Worm (Caenorhabditis elegans) whole organism, midembryonic: ENCODE measurements around the gene gly-9.

ENCODE experiments used
- T22C8.4 ChIP-seq: fragments of 200-800 bp; sonication (Bioruptor generic); IDR thresholded peaks from 2 replicates; pipeline ENCODE4 v1.3.6; 2022; ENCODE audit warnings: missing genetic modification characterization, missing compliant biosample characterization
- flt-1 ChIP-seq: fragments of 200-800 bp; sonication (Bioruptor generic); IDR thresholded peaks from 2 replicates; pipeline ENCODE4 v1.3.6; 2022; ENCODE audit warnings: missing genetic modification characterization, missing compliant biosample characterization
- klf-2 ChIP-seq: fragments of 200-800 bp; sonication (Bioruptor generic); conservative IDR thresholded peaks from 2 replicates; pipeline ENCODE4 v1.3.6; 2022; ENCODE audit warnings: missing genetic modification reagents, missing genetic modification characterization, missing compliant biosample characterization
- tab-1 ChIP-seq: fragments of 200-800 bp; sonication (Bioruptor generic); IDR thresholded peaks from 2 replicates; pipeline ENCODE4 v1.3.6; 2022; ENCODE audit warnings: missing genetic modification characterization, missing compliant biosample characterization
- ztf-29 ChIP-seq: fragments of 200-800 bp; sonication (Bioruptor generic); IDR thresholded peaks from 2 replicates; pipeline ENCODE4 v1.3.6; 2022; ENCODE audit warnings: missing genetic modification reagents, missing genetic modification characterization, missing compliant biosample characterization

gly-9 gene

ce11 chrIII:11231408-11231807 lies 59.0 kb downstream of the gly-9 start:
- TF ChIP-seq ztf-29 (GFP tag; lab: Robert Waterston, UW), result no peak
- no peak for TF ChIP-seq klf-2 (GFP tag; lab: Robert Waterston, UW)
- TF ChIP-seq flt-1 (GFP tag; lab: Robert Waterston, UW), result no peak
- TF ChIP-seq T22C8.4, result peak; percentile 76

ce11 chrIII:11230581-11230980 lies 59.8 kb downstream of the gly-9 start:
- no peak for TF ChIP-seq tab-1
- TF ChIP-seq T22C8.4, result peak; percentile 62
